Fruit fly (Drosophila melanogaster): ENCODE results near the gene Pyroxd1.

The Pyroxd1 gene

dm6 chr2L:20084068-20084651 is 7.1 kb upstream of the Pyroxd1 start (continued):
- TF ChIP-seq Dip3 (GFP tag; optimal IDR thresholded peaks at IDR 0.05) = no peak
- no peak for TF ChIP-seq nerfin-2 (GFP tag; IDR thresholded peaks at IDR 0.05; ENCODE audit: partially characterized antibody)
- TF ChIP-seq CG30403 (GFP tag; optimal IDR thresholded peaks at IDR 0.05) = no peak
- TF ChIP-seq CG2678 (tag; optimal IDR thresholded peaks at IDR 0.05) = no peak
- TF ChIP-seq Med (GFP tag) = peak; percentile 50
- no peak for TF ChIP-seq ci (GFP tag; IDR thresholded peaks at IDR 0.05)
- TF ChIP-seq HLH3B (GFP tag; IDR thresholded peaks at IDR 0.05) = no peak

dm6 chr2L:20084785-20085555 is 6.3 kb upstream of the Pyroxd1 start, which contains the start of gene fok:
TSS of gene fok (minus strand) at chr2L:20085070.
- TF ChIP-seq kay (GFP tag; optimal IDR thresholded peaks at IDR 0.05) = peak; percentile 95
- peak; percentile 96 for TF ChIP-seq CG1529 (GFP tag; optimal IDR thresholded peaks at IDR 0.05)
- peak; percentile 79 for TF ChIP-seq CG7928 (GFP tag; optimal IDR thresholded peaks at IDR 0.05)
- TF ChIP-seq disco-r (GFP tag; optimal IDR thresholded peaks at IDR 0.05) = peak; percentile 92
- peak; percentile 91 for TF ChIP-seq CG10654 (GFP tag; optimal IDR thresholded peaks at IDR 0.05)
- TF ChIP-seq bowl (GFP tag; IDR thresholded peaks at IDR 0.05) = peak; percentile 88
- peak; percentile 86 for TF ChIP-seq CG13123 (GFP tag; optimal IDR thresholded peaks at IDR 0.05)
- peak; percentile 86 for TF ChIP-seq sim (GFP tag; IDR thresholded peaks at IDR 0.05)
- TF ChIP-seq ac (GFP tag; optimal IDR thresholded peaks at IDR 0.05) = peak; percentile 89
- TF ChIP-seq CG15011 (GFP tag; optimal IDR thresholded peaks at IDR 0.05) = peak; percentile 96
- TF ChIP-seq Opbp (GFP tag; IDR thresholded peaks at IDR 0.05; ENCODE audit: partially characterized antibody) = 0 out of 3 replicates have a peak, but pooled peaks have one; percentile 28
- peak; percentile 93 for TF ChIP-seq esg (GFP tag; conservative IDR thresholded peaks at IDR 0.05)
- peak; percentile 91 for TF ChIP-seq CG9876 (GFP tag; optimal IDR thresholded peaks at IDR 0.05)
- TF ChIP-seq CG18262 (tag; optimal IDR thresholded peaks at IDR 0.05) = peak; percentile 98
- TF ChIP-seq CG15073 (GFP tag; optimal IDR thresholded peaks at IDR 0.05) = peak; percentile 70
- TF ChIP-seq CG4424 (GFP tag; optimal IDR thresholded peaks at IDR 0.05) = peak; percentile 96
- TF ChIP-seq Oli (tag; optimal IDR thresholded peaks at IDR 0.05) = peak; percentile 96
- TF ChIP-seq CG11093 (GFP tag; IDR thresholded peaks at IDR 0.05) = peak; percentile 88
- TF ChIP-seq insv (GFP tag; optimal IDR thresholded peaks at IDR 0.05) = peak in 1 of 2 experiments; percentile 84
- TF ChIP-seq inv (GFP tag; IDR thresholded peaks at IDR 0.05; ENCODE audit: partially characterized antibody) = no peak
- peak; percentile 82 for TF ChIP-seq CG3726 (GFP tag; IDR thresholded peaks at IDR 0.05)
- peak; percentile 97 for TF ChIP-seq Hand (GFP tag; optimal IDR thresholded peaks at IDR 0.05)
- peak; percentile 91 for TF ChIP-seq pb (GFP tag; optimal IDR thresholded peaks at IDR 0.05)
- TF ChIP-seq Ssrp (tag; optimal IDR thresholded peaks at IDR 0.05) = peak; percentile 93
- TF ChIP-seq crol (GFP tag; IDR thresholded peaks at IDR 0.05) = peak; percentile 96
- peak; percentile 78 for TF ChIP-seq Ravus (GFP tag; IDR thresholded peaks at IDR 0.05)
- TF ChIP-seq Myb (GFP tag; optimal IDR thresholded peaks at IDR 0.05) = peak; percentile 81
- peak; percentile 99 for TF ChIP-seq row (GFP tag; IDR thresholded peaks at IDR 0.05)
- peak; percentile 89 for TF ChIP-seq CG14667 (GFP tag; IDR thresholded peaks at IDR 0.05)
- no peak for TF ChIP-seq mld (GFP tag; IDR thresholded peaks at IDR 0.05; ENCODE audit: partially characterized antibody)
- TF ChIP-seq sqz (GFP tag; optimal IDR thresholded peaks at IDR 0.05) = peak; percentile 96
- TF ChIP-seq shn (GFP tag; optimal IDR thresholded peaks at IDR 0.05) = peak; percentile 93
- peak; percentile 85 for TF ChIP-seq en (GFP tag; optimal IDR thresholded peaks at IDR 0.05)
- peak; percentile 96 for TF ChIP-seq so (GFP tag; IDR thresholded peaks at IDR 0.05)
- peak; percentile 90 for TF ChIP-seq CG4404 (GFP tag; IDR thresholded peaks at IDR 0.05)
- peak; percentile 98 for TF ChIP-seq CG13296 (GFP tag; optimal IDR thresholded peaks at IDR 0.05)
- TF ChIP-seq CG4854 (GFP tag; optimal IDR thresholded peaks at IDR 0.05) = peak; percentile 91
- TF ChIP-seq Lhr (GFP tag; optimal IDR thresholded peaks at IDR 0.05) = peak; percentile 87
- TF ChIP-seq CG17612 (GFP tag; IDR thresholded peaks at IDR 0.05) = peak; percentile 87
- TF ChIP-seq Mrtf (GFP tag; IDR thresholded peaks at IDR 0.05) = peak; percentile 93
- TF ChIP-seq run (tag; optimal IDR thresholded peaks at IDR 0.05) = peak; percentile 96
